Worm (Caenorhabditis elegans) whole organism, young adult: ENCODE results near the gene prmt-1.

Experiments used
- B0035.1 ChIP-seq: sonication (generic microtip); optimal IDR thresholded peaks from 2 replicates; lab custom pipeline; 2016; ENCODE audit warnings: missing genetic modification characterization, mild to moderate bottlenecking, missing compliant biosample characterization, missing genotype, missing genetic modification reagents
- B0336.3 ChIP-seq: fragments of 200-800 bp; sonication (Bioruptor generic); IDR thresholded peaks from 2 replicates; pipeline ENCODE4 v1.3.6; 2022; ENCODE audit warnings: missing genetic modification characterization, missing compliant biosample characterization
- F55B11.4 ChIP-seq: sonication (generic microtip); optimal IDR thresholded peaks from 2 replicates; lab custom pipeline; 2016; ENCODE audit warnings: missing compliant biosample characterization, missing genetic modification characterization, borderline replicate concordance; ENCODE audit not compliant: insufficient read depth
- Y53G8AR.9 ChIP-seq: fragments of 200-800 bp; sonication (Bioruptor generic); conservative IDR thresholded peaks from 2 replicates; pipeline ENCODE4 v1.3.6; 2022; ENCODE audit warnings: missing genetic modification reagents, missing genetic modification characterization, missing compliant biosample characterization
- aptf-2 ChIP-seq: fragments of 200-800 bp; sonication (Bioruptor generic); conservative IDR thresholded peaks from 2 replicates; pipeline ENCODE4 v1.3.6; 2022; ENCODE audit warnings: missing genetic modification reagents, missing genetic modification characterization, missing compliant biosample characterization
- athp-1 ChIP-seq: sonication (generic microtip); optimal IDR thresholded peaks from 2 replicates; lab custom pipeline; 2017; ENCODE audit warnings: mild to moderate bottlenecking, missing genetic modification characterization, missing compliant biosample characterization
- cebp-1 ChIP-seq, 2 experiments: fragments of 200-800 bp in 1 of 2; sonication (Bioruptor generic) in 1 of 2; sonication (generic microtip) in 1 of 2; IDR thresholded peaks in 1 of 2; optimal IDR thresholded peaks in 1 of 2; 2 replicates each; pipeline versions ENCODE4 v1.3.6 to Lab custom; 2017 to 2022; ENCODE audit warnings: missing compliant biosample characterization in 2 of 2, missing genetic modification characterization in 2 of 2, mild to moderate bottlenecking in 1 of 2, missing genetic modification reagents in 1 of 2, moderate library complexity in 1 of 2
- ceh-100 ChIP-seq: fragments of 200-800 bp; sonication (Bioruptor generic); IDR thresholded peaks from 2 replicates; pipeline ENCODE4 v1.3.6; 2022; ENCODE audit warnings: missing genetic modification reagents, missing genetic modification characterization, missing compliant biosample characterization
- ceh-91 ChIP-seq: fragments of 200-800 bp; sonication (Bioruptor generic); IDR thresholded peaks from 2 replicates; pipeline ENCODE4 v1.3.6; 2022; ENCODE audit warnings: missing genetic modification reagents, missing genetic modification characterization, missing compliant biosample characterization
- efl-1 ChIP-seq: fragments of 150-350 bp; optimal IDR thresholded peaks from 2 replicates; lab custom pipeline; 2014; ENCODE audit warnings: missing biosample characterization, missing genetic modification reagents, missing genetic modification characterization
- ekl-4 ChIP-seq: fragments of 200-800 bp; sonication (Bioruptor generic); IDR thresholded peaks from 2 replicates; pipeline ENCODE4 v1.3.6; 2022; ENCODE audit warnings: missing genetic modification reagents, missing genetic modification characterization, missing compliant biosample characterization
- ets-4 ChIP-seq: fragments of 200-800 bp; sonication (Bioruptor generic); optimal IDR thresholded peaks from 2 replicates; lab custom pipeline; 2018; ENCODE audit warnings: mild to moderate bottlenecking, missing genetic modification characterization, missing compliant biosample characterization
- fkh-3 ChIP-seq: sonication (generic microtip); optimal IDR thresholded peaks from 2 replicates; lab custom pipeline; 2016; ENCODE audit warnings: mild to moderate bottlenecking, missing genetic modification characterization, missing compliant biosample characterization
- hlh-12 ChIP-seq: sonication (generic microtip); optimal IDR thresholded peaks from 2 replicates; lab custom pipeline; 2016; ENCODE audit warnings: missing genetic modification characterization, missing compliant biosample characterization
- hrde-1 ChIP-seq: sonication (generic microtip); optimal IDR thresholded peaks from 2 replicates; lab custom pipeline; 2016; ENCODE audit warnings: missing genetic modification characterization, mild to moderate bottlenecking, missing compliant biosample characterization, moderate library complexity, missing genotype, missing genetic modification reagents, borderline replicate concordance
- lin-40 ChIP-seq: sonication (generic microtip); optimal IDR thresholded peaks from 2 replicates; lab custom pipeline; 2016; ENCODE audit warnings: missing genetic modification characterization, mild to moderate bottlenecking, missing compliant biosample characterization, missing genotype, missing genetic modification reagents
- lsl-1 ChIP-seq: fragments of 200-800 bp; sonication (Bioruptor generic); optimal IDR thresholded peaks from 2 replicates; lab custom pipeline; 2018; ENCODE audit warnings: mild to moderate bottlenecking, missing genetic modification characterization, moderate library complexity, missing compliant biosample characterization
- lsy-27 ChIP-seq: sonication (generic microtip); optimal IDR thresholded peaks from 2 replicates; lab custom pipeline; 2017; ENCODE audit warnings: missing genetic modification characterization, mild to moderate bottlenecking, missing compliant biosample characterization, antibody characterized with exemption, missing genotype, borderline replicate concordance; ENCODE audit not compliant: insufficient read depth
- madf-3 ChIP-seq: fragments of 200-800 bp; sonication (Bioruptor generic); IDR thresholded peaks from 2 replicates; pipeline ENCODE4 v1.3.6; 2022; ENCODE audit warnings: missing genetic modification reagents, missing genetic modification characterization, missing compliant biosample characterization
- madf-6 ChIP-seq: fragments of 200-800 bp; sonication (Bioruptor generic); IDR thresholded peaks from 2 replicates; pipeline ENCODE4 v1.3.6; 2022; ENCODE audit warnings: missing genetic modification reagents, missing genetic modification characterization, missing compliant biosample characterization
- madf-8 ChIP-seq: fragments of 200-800 bp; sonication (Bioruptor generic); conservative IDR thresholded peaks from 2 replicates; pipeline ENCODE4 v1.3.6; 2022; ENCODE audit warnings: missing genetic modification reagents, missing genetic modification characterization, missing compliant biosample characterization
- nfya-1 ChIP-seq: sonication (generic microtip); optimal IDR thresholded peaks from 2 replicates; lab custom pipeline; 2017; ENCODE audit warnings: antibody characterized with exemption, missing compliant biosample characterization, missing genetic modification characterization, borderline replicate concordance; ENCODE audit not compliant: insufficient read depth
- nhr-80 ChIP-seq: sonication (generic microtip); optimal IDR thresholded peaks from 2 replicates; lab custom pipeline; 2016; ENCODE audit warnings: missing genetic modification characterization, missing compliant biosample characterization
- rpc-1 ChIP-seq, 2 experiments: fragments of 150-350 bp in 1 of 2; sonication (generic microtip) in 1 of 2; optimal IDR thresholded peaks; 2 replicates each; lab custom pipeline; 2014 to 2018; ENCODE audit warnings: missing biosample characterization in 1 of 2, missing genetic modification characterization in 1 of 2, missing genetic modification reagents in 1 of 2, missing genotype in 1 of 2
- snpc-1.1 ChIP-seq: sonication (generic microtip); optimal IDR thresholded peaks from 2 replicates; lab custom pipeline; 2017; ENCODE audit warnings: missing genetic modification characterization, mild to moderate bottlenecking, missing compliant biosample characterization, antibody characterized with exemption, moderate library complexity, missing genotype, missing genetic modification reagents; ENCODE audit not compliant: insufficient read depth
- snpc-4 ChIP-seq, 5 experiments: fragments of 150-350 bp in 1 of 5; sonication (generic microtip) in 4 of 5; optimal IDR thresholded peaks; 2 replicates each; lab custom pipeline; 2014 to 2018; ENCODE audit warnings: missing genetic modification characterization in 5 of 5, missing biosample characterization in 3 of 5, antibody characterized with exemption in 2 of 5, mild to moderate bottlenecking in 2 of 5, missing compliant biosample characterization in 2 of 5, missing genotype in 2 of 5, moderate library complexity in 2 of 5, missing genetic modification reagents in 1 of 5
- tbp1 ChIP-seq: fragments of 200-800 bp; sonication (Bioruptor generic); optimal IDR thresholded peaks from 2 replicates; lab custom pipeline; 2018; ENCODE audit warnings: mild to moderate bottlenecking, missing genetic modification characterization, missing compliant biosample characterization
- unc-62 ChIP-seq: fragments of 150-350 bp; optimal IDR thresholded peaks from 2 replicates; lab custom pipeline; 2014; ENCODE audit warnings: missing biosample characterization, missing genetic modification reagents, missing genetic modification characterization
- xnd-1 ChIP-seq: sonication (generic microtip); optimal IDR thresholded peaks from 2 replicates; lab custom pipeline; 2016; ENCODE audit warnings: missing genotype, missing genetic modification reagents, missing genetic modification characterization, missing compliant biosample characterization
- ztf-26 ChIP-seq: sonication (generic microtip); optimal IDR thresholded peaks from 2 replicates; lab custom pipeline; 2017; ENCODE audit warnings: missing genetic modification characterization, missing compliant biosample characterization
- ztf-3 ChIP-seq: fragments of 200-800 bp; sonication (Bioruptor generic); optimal IDR thresholded peaks from 2 replicates; lab custom pipeline; 2018; ENCODE audit warnings: mild to moderate bottlenecking, missing genetic modification characterization, missing compliant biosample characterization

prmt-1 gene

DNA sequence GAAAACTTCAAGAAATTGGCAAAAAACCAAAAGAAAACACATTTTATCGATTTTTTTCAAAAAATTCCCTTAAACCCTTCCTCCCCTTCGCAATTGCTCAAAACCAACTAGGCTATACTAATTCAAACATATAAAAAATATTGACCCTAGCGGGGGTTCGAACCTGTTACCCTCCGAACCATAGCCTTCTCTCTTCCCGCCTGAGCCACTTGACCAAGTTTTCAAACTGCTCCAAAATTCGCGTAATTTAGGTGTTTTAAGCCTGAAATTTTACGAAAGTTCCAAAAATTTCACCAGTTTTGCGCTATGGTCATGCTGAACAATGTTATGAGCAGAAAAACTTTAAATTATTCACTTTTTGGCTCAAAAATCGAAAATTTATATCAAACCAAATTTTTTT lies 35.1 kb downstream of the prmt-1 start (continued):
- TF ChIP-seq F55B11.4 (tag; lab: Kevin White, UChicago): no peak
- TF ChIP-seq lsy-27: no peak
- TF ChIP-seq ets-4 (GFP tag; lab: Kevin White, UChicago): no peak
- TF ChIP-seq, all 124 proteins: peak for 21

DNA sequence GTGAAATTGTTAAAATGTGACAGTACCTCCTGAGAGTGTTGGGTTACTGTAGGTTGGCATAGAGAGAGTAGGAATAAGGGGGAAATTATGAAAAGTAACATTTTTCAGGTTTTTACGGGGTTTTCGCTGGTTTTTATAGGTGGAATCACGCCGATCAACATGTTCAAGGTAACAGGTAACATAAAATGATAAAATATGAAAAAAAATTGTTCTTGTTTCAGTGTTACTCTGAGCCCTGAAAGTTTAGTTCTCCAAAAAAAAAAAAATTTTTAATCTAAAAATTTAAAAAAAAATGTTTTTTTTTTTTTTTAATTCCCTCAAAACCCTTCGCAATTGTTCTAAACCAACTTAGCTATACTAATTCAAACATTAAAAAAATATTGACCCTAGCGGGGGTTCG lies 35.8 kb downstream of the prmt-1 start, which contains the start of gene Y113G7B.15:
TSS of gene Y113G7B.15 (minus strand) at position 101 of the 400 bp plus-strand sequence.
- TF ChIP-seq hrde-1 (tag; lab: Kevin White, UChicago) (no peak), ztf-26 (no peak), unc-62 (GFP tag; lab: Kevin White, UChicago) (no peak), athp-1 (no peak), madf-3 (no peak), lsl-1 (GFP tag; lab: Kevin White, UChicago) (no peak), fkh-3 (no peak), xnd-1 (tag; lab: Kevin White, UChicago) (no peak), aptf-2 (GFP tag; lab: Robert Waterston, UW) (no peak)

DNA sequence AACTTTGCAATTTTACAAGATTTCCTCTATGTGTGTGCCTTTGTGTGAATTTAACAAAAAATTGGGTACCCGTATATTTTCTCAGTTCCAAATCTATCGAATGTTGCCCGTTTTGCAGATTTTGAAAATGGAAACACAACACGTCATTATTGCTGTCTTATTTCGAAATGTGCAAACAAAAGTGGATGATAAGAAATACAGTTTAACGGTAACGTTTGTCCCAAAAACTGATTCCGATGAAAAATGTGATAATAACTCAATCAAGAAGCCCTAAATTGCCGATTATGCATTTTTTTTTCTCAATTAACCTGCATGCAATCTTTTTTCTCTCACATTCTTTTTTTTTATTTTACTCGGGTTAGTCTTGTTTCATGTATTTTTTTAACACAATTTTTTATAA lies 44.2 kb downstream of the prmt-1 start:
- no peak for TF ChIP-seq Y53G8AR.9 (GFP tag; lab: Robert Waterston, UW)
- no peak for TF ChIP-seq nfya-1 (tag; lab: Kevin White, UChicago)
- no peak for TF ChIP-seq ztf-3 (GFP tag; lab: Kevin White, UChicago)
- TF ChIP-seq B0035.1 (tag; lab: Kevin White, UChicago): no peak
- TF ChIP-seq cebp-1 (GFP tag; IDR thresholded peaks at IDR 0.05; lab: Robert Waterston, UW): no peak
- TF ChIP-seq cebp-1 (tag; optimal IDR thresholded peaks at IDR 0.05; lab: Kevin White, UChicago): peak; percentile 50
- TF ChIP-seq madf-6: no peak
- no peak for TF ChIP-seq hlh-12 (tag; lab: Kevin White, UChicago)
- peak; percentile 65 for TF ChIP-seq nhr-80 (tag; lab: Kevin White, UChicago)
- no peak for TF ChIP-seq unc-62 (GFP tag; lab: Kevin White, UChicago)
- TF ChIP-seq snpc-1.1 (tag; lab: Kevin White, UChicago): no peak
- no peak for TF ChIP-seq efl-1 (GFP tag; lab: Kevin White, UChicago)
- no peak for TF ChIP-seq ceh-91 (GFP tag; lab: Robert Waterston, UW)
- no peak for TF ChIP-seq madf-8 (GFP tag; lab: Robert Waterston, UW)
- TF ChIP-seq ekl-4 (GFP tag; lab: Robert Waterston, UW): no peak
- TF ChIP-seq B0336.3: no peak
- no peak for TF ChIP-seq ceh-100 (GFP tag; lab: Robert Waterston, UW)
- no peak for TF ChIP-seq lin-40 (tag; lab: Kevin White, UChicago)

DNA sequence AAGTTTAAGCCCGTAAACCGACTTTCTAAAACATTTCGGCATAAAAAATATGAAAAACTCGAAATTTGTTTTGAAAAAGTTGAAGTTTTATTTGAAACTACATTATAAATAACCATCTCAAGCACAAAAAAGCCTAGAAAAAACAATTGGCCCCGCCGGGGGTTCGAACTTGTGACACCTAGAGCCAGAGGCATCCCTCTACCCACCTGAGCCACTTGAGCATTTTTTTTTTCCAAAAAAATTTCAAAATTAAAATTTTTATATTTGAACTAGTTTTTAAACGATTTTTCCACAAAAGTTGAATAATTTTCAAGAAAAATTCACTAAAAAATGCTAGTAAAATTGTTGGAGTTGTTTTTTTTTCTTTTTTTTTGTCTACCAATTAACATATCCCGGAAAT lies 45.8 kb downstream of the prmt-1 start:
- TF ChIP-seq rpc-1 (optimal IDR thresholded peaks at IDR 0.05; lab: Kevin White, UChicago) (peak; percentile 15), rpc-1 (tag; optimal IDR thresholded peaks at IDR 0.05; lab: Kevin White, UChicago) (peak; percentile 60), tbp1 (peak; percentile 63), snpc-4 (GFP tag; optimal IDR thresholded peaks at IDR 0.05; lab: Kevin White, UChicago) (no peak), snpc-4 (tag; optimal IDR thresholded peaks at IDR 0.05; lab: Kevin White, UChicago) (no peak)
